Fruit fly (Drosophila melanogaster): ENCODE data around the gene Ubc4.
A peak's percentile ranks its signal among the peaks of the same experiment; 100 is the strongest.

Gene Ubc4

DNA sequence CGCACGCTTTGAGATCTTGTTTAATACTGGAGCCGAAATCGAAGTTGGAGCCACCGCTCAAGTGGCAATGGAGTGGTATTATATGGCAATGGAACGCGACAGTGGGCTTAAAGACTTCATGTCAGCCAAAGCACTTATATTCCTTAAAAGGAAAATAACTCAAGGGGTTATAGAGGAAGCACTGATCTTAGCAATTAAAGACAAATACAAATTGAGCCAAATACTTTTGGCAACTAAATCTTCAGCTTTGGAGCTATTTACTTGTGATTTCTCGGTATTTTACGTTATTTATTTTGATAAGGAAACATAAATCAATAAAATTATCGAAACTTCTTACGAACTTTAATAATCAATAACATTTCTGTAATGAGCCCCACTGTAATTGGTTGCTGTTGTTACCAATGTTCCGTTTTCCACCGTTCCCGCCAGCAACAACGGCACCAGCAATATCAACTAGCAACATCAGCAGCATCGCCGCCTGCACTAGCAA, 46.0 kb downstream of the Ubc4 start (continued):
- TF ChIP-seq salr (GFP tag; optimal IDR thresholded peaks at IDR 0.05) (peak; percentile 58 to 90), pdm3 (GFP tag; optimal IDR thresholded peaks at IDR 0.05) (peak; percentile 89), Sox102F (GFP tag; optimal IDR thresholded peaks at IDR 0.05) (peak; percentile 88), cyc (GFP tag; optimal IDR thresholded peaks at IDR 0.05) (peak; percentile 95), Met (GFP tag; optimal IDR thresholded peaks at IDR 0.05) (peak; percentile 89), Sox15 (GFP tag; optimal IDR thresholded peaks at IDR 0.05) (peak; percentile 66), Smox (GFP tag; optimal IDR thresholded peaks at IDR 0.05) (peak; percentile 88), CG8119 (GFP tag; IDR thresholded peaks at IDR 0.05) (peak; percentile 98), CG32006 (GFP tag; optimal IDR thresholded peaks at IDR 0.05) (peak; percentile 96), Hr38 (GFP tag; optimal IDR thresholded peaks at IDR 0.05) (no peak), CG8632 (GFP tag; optimal IDR thresholded peaks at IDR 0.05) (peak; percentile 84), lz (GFP tag; optimal IDR thresholded peaks at IDR 0.05) (peak; percentile 93), CG1621 (tag; optimal IDR thresholded peaks at IDR 0.05) (peak; percentile 84), Hr39 (GFP tag; optimal IDR thresholded peaks at IDR 0.05) (peak; percentile 79)

DNA sequence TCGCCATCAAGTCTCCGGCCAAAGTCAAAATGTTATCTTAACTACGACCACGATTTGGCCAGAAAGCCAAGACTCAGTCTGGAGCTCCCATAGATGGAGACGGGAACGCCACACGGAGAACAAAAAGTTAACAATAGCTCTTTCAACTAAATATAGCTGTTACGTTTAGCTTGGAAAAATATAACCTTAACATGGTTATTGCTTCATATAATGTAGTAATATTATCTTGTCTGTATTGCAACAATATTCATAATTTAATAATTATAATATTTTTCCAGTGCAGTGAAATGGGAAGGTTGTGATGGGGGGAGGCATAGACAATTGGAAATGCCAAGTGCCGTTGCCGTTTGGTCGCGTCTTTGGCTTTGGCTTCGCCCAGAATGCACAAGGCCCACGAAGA, 47.3 kb downstream of the Ubc4 start:
- TF ChIP-seq dsx (GFP tag; optimal IDR thresholded peaks at IDR 0.05; ENCODE audit: poor library complexity, severe bottlenecking) = peak; percentile 20
- TF ChIP-seq CG6808 (GFP tag; optimal IDR thresholded peaks at IDR 0.05) = no peak
- TF ChIP-seq Ets96B (tag; optimal IDR thresholded peaks at IDR 0.05) = peak; percentile 32
- TF ChIP-seq Gug (GFP tag; IDR thresholded peaks at IDR 0.05) = peak; percentile 76
- TF ChIP-seq CG11762 (GFP tag; optimal IDR thresholded peaks at IDR 0.05; ENCODE audit: insufficient read depth) = no peak
- TF ChIP-seq Hr4 (GFP tag; optimal IDR thresholded peaks at IDR 0.05) = peak; percentile 63
- TF ChIP-seq CG15336 (GFP tag; IDR thresholded peaks at IDR 0.05) = peak; percentile 89
- TF ChIP-seq salr (GFP tag; optimal IDR thresholded peaks at IDR 0.05) = peak in 1 of 2 experiments; percentile 70
- peak; percentile 25 for TF ChIP-seq pdm3 (GFP tag; optimal IDR thresholded peaks at IDR 0.05)
- TF ChIP-seq CG3032 (tag; optimal IDR thresholded peaks at IDR 0.05) = peak; percentile 33
- TF ChIP-seq net (GFP tag; optimal IDR thresholded peaks at IDR 0.05) = peak; percentile 27
- peak; percentile 70 for TF ChIP-seq Eip78C (GFP tag)
- peak; percentile 68 for TF ChIP-seq CG4318 (GFP tag; optimal IDR thresholded peaks at IDR 0.05)
- TF ChIP-seq eg (GFP tag; IDR thresholded peaks at IDR 0.05) = peak; percentile 86
- TF ChIP-seq achi (GFP tag; optimal IDR thresholded peaks at IDR 0.05) = peak; percentile 59
- TF ChIP-seq Hr38 (GFP tag; optimal IDR thresholded peaks at IDR 0.05) = no peak
- peak; percentile 90 for TF ChIP-seq CG8119 (GFP tag; IDR thresholded peaks at IDR 0.05)
- TF ChIP-seq CG11294 (GFP tag; IDR thresholded peaks at IDR 0.05) = peak; percentile 63; the same call in 1 of the 2 replicates
- TF ChIP-seq Smox (GFP tag; optimal IDR thresholded peaks at IDR 0.05) = no peak
- TF ChIP-seq Lpt (GFP tag; optimal IDR thresholded peaks at IDR 0.05) = peak; percentile 63
- no peak for TF ChIP-seq lz (GFP tag; optimal IDR thresholded peaks at IDR 0.05)
- no peak for TF ChIP-seq Ets21C (GFP tag; optimal IDR thresholded peaks at IDR 0.05)
- no peak for TF ChIP-seq Sox15 (GFP tag; optimal IDR thresholded peaks at IDR 0.05)
- no peak for TF ChIP-seq CG34406 (GFP tag; optimal IDR thresholded peaks at IDR 0.05)
- TF ChIP-seq esn (GFP tag; optimal IDR thresholded peaks at IDR 0.05) = no peak
- peak; percentile 22 for TF ChIP-seq acj6 (GFP tag; optimal IDR thresholded peaks at IDR 0.05)
- peak; percentile 77 for TF ChIP-seq CG6163 (GFP tag; IDR thresholded peaks at IDR 0.05)
- TF ChIP-seq CG16779 (tag; optimal IDR thresholded peaks at IDR 0.05) = peak; percentile 27
- TF ChIP-seq CG6276 (GFP tag; optimal IDR thresholded peaks at IDR 0.05) = peak; percentile 80
- peak; percentile 69 for TF ChIP-seq CG10631 (GFP tag; optimal IDR thresholded peaks at IDR 0.05)
- no peak for TF ChIP-seq Eip75B (GFP tag; optimal IDR thresholded peaks at IDR 0.05)
- TF ChIP-seq svp (GFP tag) = no peak
- no peak for TF ChIP-seq fd85E (GFP tag; optimal IDR thresholded peaks at IDR 0.05)
- TF ChIP-seq dac (GFP tag; optimal IDR thresholded peaks at IDR 0.05) = peak; percentile 52
- TF ChIP-seq OdsH (GFP tag; optimal IDR thresholded peaks at IDR 0.05) = peak; percentile 55
- peak; percentile 26 for TF ChIP-seq CG3919 (GFP tag; optimal IDR thresholded peaks at IDR 0.05)
- TF ChIP-seq Sox14 (GFP tag; optimal IDR thresholded peaks at IDR 0.05) = peak; percentile 20
- peak; percentile 89 for TF ChIP-seq CG32006 (GFP tag; optimal IDR thresholded peaks at IDR 0.05)
- no peak for TF ChIP-seq vri (GFP tag; optimal IDR thresholded peaks at IDR 0.05)

All from whole organism, prepupa.